Worm (Caenorhabditis elegans) whole organism, L1 larva: ENCODE data around the gene C26B2.8.

Experiments
- C34B4.2 ChIP-seq: sonication (generic microtip); optimal IDR thresholded peaks from 2 replicates; lab custom pipeline; 2017; ENCODE audit warnings: mild to moderate bottlenecking, missing genetic modification characterization, missing compliant biosample characterization
- aha-1 ChIP-seq: fragments of 150-350 bp; optimal IDR thresholded peaks from 2 replicates; lab custom pipeline; 2014; ENCODE audit warnings: missing biosample characterization, missing genetic modification characterization
- aly-2 ChIP-seq: fragments of 150-350 bp; optimal IDR thresholded peaks from 2 replicates; lab custom pipeline; 2014; ENCODE audit warnings: missing biosample characterization, missing genetic modification characterization
- ama-1 ChIP-seq: fragments of 150-350 bp; optimal IDR thresholded peaks from 2 replicates; lab custom pipeline; 2014
- blmp-1 ChIP-seq: fragments of 150-350 bp; optimal IDR thresholded peaks from 2 replicates; lab custom pipeline; 2014; ENCODE audit warnings: missing biosample characterization, missing genetic modification characterization
- ceh-82 ChIP-seq, 3 experiments: fragments of 150-350 bp in 1 of 3; sonication (generic microtip) in 2 of 3; optimal IDR thresholded peaks; 2 replicates each; lab custom pipeline; 2014 to 2017; ENCODE audit warnings: missing biosample characterization in 3 of 3, missing genetic modification characterization in 3 of 3
- ceh-88 ChIP-seq: fragments of 200-800 bp; sonication (Bioruptor generic); IDR thresholded peaks from 2 replicates; pipeline ENCODE4 v1.3.6; 2022; ENCODE audit warnings: missing genetic modification characterization, missing compliant biosample characterization
- ceh-90 ChIP-seq: sonication (generic microtip); optimal IDR thresholded peaks from 2 replicates; lab custom pipeline; 2016; ENCODE audit warnings: missing genetic modification characterization, missing compliant biosample characterization
- efl-1 ChIP-seq, 4 experiments: fragments of 150-350 bp; optimal IDR thresholded peaks in 3 of 4; peaks in 1 of 4; 1 replicate in 1 of 4; 2 replicates in 3 of 4; lab custom pipeline; 2014; ENCODE audit warnings: missing biosample characterization in 2 of 4, missing genetic modification characterization in 2 of 4, missing genetic modification reagents in 2 of 4
- elt-2 ChIP-seq: sonication (generic microtip); optimal IDR thresholded peaks from 2 replicates; lab custom pipeline; 2016; ENCODE audit warnings: missing genetic modification characterization, mild to moderate bottlenecking, inconsistent platforms, missing compliant biosample characterization, missing genetic modification reagents
- fkh-8 ChIP-seq: sonication (generic microtip); optimal IDR thresholded peaks from 2 replicates; lab custom pipeline; 2016; ENCODE audit warnings: mild to moderate bottlenecking, missing genetic modification characterization, missing compliant biosample characterization
- grh-1 ChIP-seq: fragments of 200-800 bp; sonication (Bioruptor generic); IDR thresholded peaks from 2 replicates; pipeline ENCODE4 v1.3.6; 2022; ENCODE audit warnings: missing genetic modification reagents, missing genetic modification characterization, missing compliant biosample characterization
- hlh-4 ChIP-seq: sonication (generic microtip); optimal IDR thresholded peaks from 2 replicates; lab custom pipeline; 2016; ENCODE audit warnings: mild to moderate bottlenecking, missing genetic modification characterization, missing compliant biosample characterization
- isw-1 ChIP-seq: fragments of 200-800 bp; sonication (Bioruptor generic); IDR thresholded peaks from 2 replicates; pipeline ENCODE4 v1.3.6; 2022; ENCODE audit warnings: missing genetic modification characterization, missing compliant biosample characterization
- jun-1 ChIP-seq: fragments of 150-350 bp; optimal IDR thresholded peaks from 2 replicates; lab custom pipeline; 2014; ENCODE audit warnings: missing biosample characterization, missing genetic modification reagents, missing genetic modification characterization
- lin-14 ChIP-seq: fragments of 200-800 bp; sonication (Bioruptor generic); optimal IDR thresholded peaks from 2 replicates; lab custom pipeline; 2018; ENCODE audit warnings: mild to moderate bottlenecking, missing genetic modification characterization, moderate library complexity, missing compliant biosample characterization
- lin-35 ChIP-seq, 2 experiments: fragments of 150-350 bp; optimal IDR thresholded peaks; 2 replicates each; lab custom pipeline; 2014; ENCODE audit warnings: missing biosample characterization in 2 of 2, missing genetic modification characterization in 2 of 2, missing genetic modification reagents in 2 of 2
- mef-2 ChIP-seq: fragments of 150-350 bp; optimal IDR thresholded peaks from 2 replicates; lab custom pipeline; 2014; ENCODE audit warnings: missing biosample characterization, missing genetic modification characterization
- nhr-12 ChIP-seq: sonication (generic microtip); optimal IDR thresholded peaks from 2 replicates; lab custom pipeline; 2017; ENCODE audit warnings: missing biosample characterization, missing genetic modification characterization
- nhr-20 ChIP-seq: sonication (generic microtip); optimal IDR thresholded peaks from 2 replicates; lab custom pipeline; 2016; ENCODE audit warnings: mild to moderate bottlenecking, missing genetic modification characterization, missing compliant biosample characterization
- nhr-28 ChIP-seq: fragments of 150-350 bp; optimal IDR thresholded peaks from 2 replicates; lab custom pipeline; 2014; ENCODE audit warnings: missing biosample characterization, missing genetic modification characterization
- nhr-47 ChIP-seq: sonication (generic microtip); optimal IDR thresholded peaks from 2 replicates; lab custom pipeline; 2016; ENCODE audit warnings: mild to moderate bottlenecking, missing genetic modification characterization, moderate library complexity, missing compliant biosample characterization
- nhr-85 ChIP-seq: sonication (generic microtip); peaks from one replicate; lab custom pipeline; 2016; ENCODE audit warnings: missing genetic modification characterization, inconsistent platforms, missing compliant biosample characterization
- nhr-90 ChIP-seq: sonication (generic microtip); optimal IDR thresholded peaks from 2 replicates; lab custom pipeline; 2016; ENCODE audit warnings: mild to moderate bottlenecking, missing genetic modification characterization, missing compliant biosample characterization; ENCODE audit not compliant: poor library complexity
- pag-3 ChIP-seq: sonication (generic microtip); optimal IDR thresholded peaks from 2 replicates; lab custom pipeline; 2017; ENCODE audit warnings: missing genetic modification characterization, mild to moderate bottlenecking, missing compliant biosample characterization, antibody characterized with exemption, borderline replicate concordance; ENCODE audit not compliant: insufficient read depth
- snpc-4 ChIP-seq: fragments of 150-350 bp; optimal IDR thresholded peaks from 2 replicates; lab custom pipeline; 2014; ENCODE audit warnings: missing biosample characterization, missing genetic modification characterization
- unc-130 ChIP-seq: fragments of 150-350 bp; optimal IDR thresholded peaks from 2 replicates; lab custom pipeline; 2017; ENCODE audit warnings: missing biosample characterization, missing genetic modification characterization, inconsistent platforms
- unc-30 ChIP-seq: sonication (generic microtip); optimal IDR thresholded peaks from 2 replicates; lab custom pipeline; 2017; ENCODE audit warnings: missing biosample characterization, missing genetic modification characterization
- unc-62 ChIP-seq: fragments of 150-350 bp; optimal IDR thresholded peaks from 2 replicates; lab custom pipeline; 2014; ENCODE audit warnings: missing biosample characterization, missing genetic modification reagents, missing genetic modification characterization
- unc-98 ChIP-seq: fragments of 200-800 bp; sonication (Bioruptor generic); IDR thresholded peaks from 2 replicates; pipeline ENCODE4 v1.3.6; 2022; ENCODE audit warnings: missing genetic modification characterization, missing compliant biosample characterization
- xbp-1 ChIP-seq: sonication (generic microtip); optimal IDR thresholded peaks from 2 replicates; lab custom pipeline; 2016; ENCODE audit warnings: missing genetic modification characterization, missing compliant biosample characterization
- ztf-11 ChIP-seq, 2 experiments: sonication (generic microtip); optimal IDR thresholded peaks; 2 replicates each; lab custom pipeline; 2016 to 2017; ENCODE audit warnings: missing genetic modification characterization in 2 of 2, missing biosample characterization in 1 of 2, missing compliant biosample characterization in 1 of 2

Gene C26B2.8

DNA sequence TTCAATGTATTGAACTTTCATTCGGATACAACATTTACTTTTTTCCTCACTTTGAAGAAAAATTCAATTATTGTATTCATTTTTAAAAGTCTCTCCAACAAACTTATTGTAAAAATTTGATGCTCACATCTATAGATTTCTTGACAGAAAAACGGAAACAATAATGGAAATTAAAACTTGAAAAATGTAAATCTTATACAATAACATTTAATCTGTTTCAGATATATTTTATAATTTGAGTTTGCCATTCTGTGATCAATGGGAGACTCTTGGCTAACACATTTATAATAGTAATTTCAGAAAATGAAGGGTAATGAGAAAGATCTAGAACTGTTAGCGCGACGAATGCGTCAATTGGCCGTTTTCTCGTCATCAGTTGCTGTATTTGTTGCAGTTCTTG, 25.6 kb upstream of the C26B2.8 start, which contains the start of gene col-115:
TSS of gene col-115 (plus strand) at position 301 of the 400 bp plus-strand sequence.
- TF ChIP-seq efl-1 (optimal IDR thresholded peaks at IDR 0.05; lab: Kevin White, UChicago) (no peak), efl-1 (GFP tag; optimal IDR thresholded peaks at IDR 0.05 in 1 of 2; lab: Kevin White, UChicago) (no peak), nhr-20 (tag; lab: Kevin White, UChicago) (no peak), pag-3 (tag; lab: Kevin White, UChicago) (no peak), fkh-8 (tag; lab: Kevin White, UChicago) (no peak), snpc-4 (tag; lab: Kevin White, UChicago) (no peak), nhr-12 (no peak), nhr-28 (tag; lab: Kevin White, UChicago) (no peak), lin-35 (GFP tag; optimal IDR thresholded peaks at IDR 0.05; lab: Kevin White, UChicago) (no peak), ztf-11 (tag; optimal IDR thresholded peaks at IDR 0.05; lab: Kevin White, UChicago) (no peak), ceh-82 (tag; optimal IDR thresholded peaks at IDR 0.05; lab: Kevin White, UChicago) (no peak), isw-1 (GFP tag; lab: Robert Waterston, UW) (no peak), unc-130 (tag; lab: Kevin White, UChicago) (no peak)

DNA sequence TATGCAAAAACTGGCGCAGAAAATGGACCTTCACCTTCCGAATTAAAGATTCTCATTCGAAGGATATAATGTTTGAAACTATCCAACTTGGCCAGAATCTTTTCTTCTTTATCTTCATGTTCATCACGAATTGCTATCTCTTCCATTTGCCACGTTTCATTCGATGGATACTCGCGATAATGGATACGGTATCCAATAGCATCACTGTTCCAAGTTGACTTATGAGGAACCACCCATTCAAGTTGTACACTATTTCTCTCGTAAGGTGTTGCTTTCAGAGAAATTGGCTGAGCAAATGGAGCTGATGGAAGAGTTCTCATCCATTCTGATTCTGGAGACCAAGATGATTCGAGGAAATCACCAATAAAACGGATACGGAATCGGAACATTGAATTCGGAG, 19.2 kb upstream of the C26B2.8 start:
- TF ChIP-seq efl-1 (optimal IDR thresholded peaks at IDR 0.05; lab: Kevin White, UChicago) (no peak), efl-1 (GFP tag; optimal IDR thresholded peaks at IDR 0.05 in 1 of 2; lab: Kevin White, UChicago) (peak in 1 of 2 experiments; percentile 51), nhr-90 (no peak), mef-2 (no peak), unc-62 (GFP tag; lab: Kevin White, UChicago) (no peak), elt-2 (tag; lab: Kevin White, UChicago) (no peak)

DNA sequence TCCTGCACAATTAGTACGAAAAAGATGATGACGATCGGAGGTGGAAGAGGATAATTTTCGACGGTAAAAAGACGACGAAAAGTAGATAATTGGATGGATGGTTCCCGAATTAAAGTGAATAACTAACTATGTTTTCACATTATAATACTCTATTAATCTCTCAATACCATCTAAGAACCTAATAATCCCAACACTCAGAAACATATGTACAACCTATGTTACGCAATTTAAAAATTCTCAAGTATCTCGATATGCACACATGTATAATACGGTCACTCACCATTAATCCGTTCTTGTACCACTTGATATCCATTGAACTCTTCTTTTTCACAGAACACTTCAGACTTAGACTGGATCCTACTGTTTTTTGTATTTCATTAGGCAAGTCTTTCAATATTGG, 13.2 kb upstream of the C26B2.8 start:
- TF ChIP-seq jun-1 (tag; lab: Kevin White, UChicago) (no peak), blmp-1 (tag; lab: Kevin White, UChicago) (peak; percentile 43), nhr-85 (tag; lab: Kevin White, UChicago) (peak; percentile 75)

DNA sequence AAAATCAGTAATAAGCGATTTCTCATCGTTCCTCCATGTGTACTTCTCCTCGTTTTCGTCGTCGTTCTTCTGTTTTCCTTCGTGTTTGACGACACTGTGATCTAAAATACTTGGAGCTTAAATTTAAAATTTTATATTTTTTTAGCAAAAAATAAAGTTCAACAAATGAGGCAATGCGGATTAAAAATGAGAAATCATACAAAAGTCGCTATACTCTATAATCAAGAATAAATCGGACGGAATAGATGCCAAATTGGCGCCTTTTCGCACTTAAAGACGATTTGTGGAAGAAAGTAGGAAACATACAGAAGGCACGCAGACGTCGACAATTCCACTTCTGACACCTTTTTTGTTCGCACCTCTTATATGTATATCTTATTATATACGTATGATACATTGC, 9.9 kb upstream of the C26B2.8 start, which contains the start of gene rig-4:
TSS of gene rig-4 (minus strand) at position 101 of the 400 bp plus-strand sequence.
- TF ChIP-seq lin-14 (GFP tag; lab: Kevin White, UChicago) (no peak), unc-98 (GFP tag; lab: Robert Waterston, UW) (no peak), ceh-90 (tag; lab: Kevin White, UChicago) (no peak), efl-1 (optimal IDR thresholded peaks at IDR 0.05; lab: Kevin White, UChicago) (no peak), efl-1 (GFP tag; optimal IDR thresholded peaks at IDR 0.05 in 1 of 2; lab: Kevin White, UChicago) (no peak), unc-62 (GFP tag; lab: Kevin White, UChicago) (no peak), aly-2 (no peak), ceh-88 (no peak), aha-1 (tag; lab: Kevin White, UChicago) (no peak), C34B4.2 (no peak), nhr-47 (tag; lab: Kevin White, UChicago) (no peak), unc-30 (no peak), ama-1 (lab: Kevin White, UChicago) (no peak), hlh-4 (tag; lab: Kevin White, UChicago) (no peak)
- TF ChIP-seq, all 84 proteins: peak for 0

DNA sequence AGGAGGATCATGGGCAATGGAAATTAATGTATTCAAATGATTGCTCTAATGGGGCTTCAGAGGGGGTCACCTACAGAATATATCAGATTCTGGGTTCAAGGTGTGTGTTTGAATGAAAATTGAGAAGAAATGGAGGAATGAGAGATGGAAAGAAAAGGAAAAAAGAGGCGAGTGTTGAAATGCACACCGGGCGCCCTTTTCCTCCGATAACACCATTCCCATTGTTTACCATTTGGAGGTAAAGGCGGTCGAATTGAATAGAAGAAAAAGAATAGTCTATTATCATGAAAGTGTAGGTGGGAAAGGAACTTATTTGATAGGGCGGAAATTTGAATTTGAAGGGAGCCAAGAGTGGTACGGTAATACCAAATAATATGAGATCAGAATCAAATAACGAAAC, 8.6 kb upstream of the C26B2.8 start:
- no peak for TF ChIP-seq aha-1 (tag; lab: Kevin White, UChicago)
- TF ChIP-seq xbp-1, result no peak
- TF ChIP-seq efl-1 (optimal IDR thresholded peaks at IDR 0.05; lab: Kevin White, UChicago), result no peak
- no peak for TF ChIP-seq efl-1 (GFP tag; optimal IDR thresholded peaks at IDR 0.05 in 1 of 2; lab: Kevin White, UChicago)
- peak; percentile 18 for TF ChIP-seq elt-2 (tag; lab: Kevin White, UChicago)
- no peak for TF ChIP-seq C34B4.2
- TF ChIP-seq grh-1 (GFP tag; lab: Robert Waterston, UW), result no peak
- TF ChIP-seq, all 84 proteins: peak for 1
